Worm (Caenorhabditis elegans): ENCODE results near the gene srj-22.

srj-22 gene

DNA sequence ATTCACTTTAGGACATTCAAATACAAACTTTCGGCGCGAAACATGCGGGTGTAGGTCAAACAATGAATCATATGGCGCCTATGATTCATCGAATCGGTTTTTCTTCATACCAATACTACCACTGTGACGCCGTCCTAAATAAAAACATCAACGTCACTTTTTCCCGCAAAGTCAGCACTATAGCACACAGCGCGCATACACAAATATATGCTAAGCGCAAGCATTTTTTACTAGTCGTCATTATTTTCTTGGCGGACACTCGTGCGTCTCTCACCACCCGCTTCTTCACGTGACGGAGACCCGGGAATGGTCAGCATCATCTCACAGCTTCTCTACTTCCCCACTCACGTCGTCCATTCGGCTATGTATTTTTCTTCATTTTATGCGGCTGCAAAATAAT, 20.4 kb downstream of the srj-22 start:
- TF ChIP-seq elt-3 (tag; optimal IDR thresholded peaks at IDR 0.05) (no peak), C34B4.2 (tag; optimal IDR thresholded peaks at IDR 0.05) (no peak), tlp-1 (tag; optimal IDR thresholded peaks at IDR 0.05) (no peak), unc-130 (tag; optimal IDR thresholded peaks at IDR 0.05) (no peak), nhr-90 (tag; optimal IDR thresholded peaks at IDR 0.05; ENCODE audit: poor library complexity) (no peak), zag-1 (tag; optimal IDR thresholded peaks at IDR 0.05) (no peak), unc-98 (GFP tag; IDR thresholded peaks at IDR 0.05) (no peak), xbp-1 (tag; optimal IDR thresholded peaks at IDR 0.05) (no peak), ces-1 (GFP tag; optimal IDR thresholded peaks at IDR 0.05) (no peak), hpl-2 (GFP tag; optimal IDR thresholded peaks at IDR 0.05) (no peak), ztf-11 (tag; optimal IDR thresholded peaks at IDR 0.05) (no peak), aly-2 (tag; optimal IDR thresholded peaks at IDR 0.05) (no peak), hlh-4 (tag; optimal IDR thresholded peaks at IDR 0.05) (no peak), fkh-10 (GFP tag; optimal IDR thresholded peaks at IDR 0.05) (no peak), dsc-1 (tag; optimal IDR thresholded peaks at IDR 0.05) (no peak), Y116A8C.19 (tag; optimal IDR thresholded peaks at IDR 0.05; ENCODE audit: borderline replicate concordance) (no peak), lin-39 (tag; optimal IDR thresholded peaks at IDR 0.05) (no peak), lin-13 (GFP tag; optimal IDR thresholded peaks at IDR 0.05) (no peak), rnt-1 (tag; optimal IDR thresholded peaks at IDR 0.05) (no peak), pag-3 (tag; optimal IDR thresholded peaks at IDR 0.05; ENCODE audit: borderline replicate concordance, insufficient read depth) (no peak), nhr-12 (tag; optimal IDR thresholded peaks at IDR 0.05) (no peak), ztf-4 (tag; optimal IDR thresholded peaks at IDR 0.05) (no peak), vab-15 (tag; optimal IDR thresholded peaks at IDR 0.05) (no peak), sox-4 (tag; optimal IDR thresholded peaks at IDR 0.05) (no peak), snpc-4 (tag; optimal IDR thresholded peaks at IDR 0.05) (no peak), blmp-1 (tag; optimal IDR thresholded peaks at IDR 0.05) (peak; percentile 46), nhr-47 (tag; optimal IDR thresholded peaks at IDR 0.05) (peak; percentile 40), ceh-8 (GFP tag; optimal IDR thresholded peaks at IDR 0.05) (no peak), ceh-82 (tag; optimal IDR thresholded peaks at IDR 0.05) (no peak), ceh-88 (GFP tag; IDR thresholded peaks at IDR 0.05) (no peak), ceh-90 (tag; optimal IDR thresholded peaks at IDR 0.05) (no peak), unc-62 (GFP tag; optimal IDR thresholded peaks at IDR 0.05) (no peak), pax-3 (tag; optimal IDR thresholded peaks at IDR 0.05) (peak; percentile 38), mep-1 (tag; optimal IDR thresholded peaks at IDR 0.05) (peak; percentile 4), nhr-11 (tag; optimal IDR thresholded peaks at IDR 0.05) (no peak), efl-3 (GFP tag; optimal IDR thresholded peaks at IDR 0.05) (no peak), nhr-20 (tag; optimal IDR thresholded peaks at IDR 0.05) (no peak), efl-1 (optimal IDR thresholded peaks at IDR 0.05) (no peak), efl-1 (GFP tag; optimal IDR thresholded peaks at IDR 0.05 in 1 of 2) (no peak), alr-1 (tag; optimal IDR thresholded peaks at IDR 0.05; ENCODE audit: borderline replicate concordance) (no peak), sup-37 (GFP tag; optimal IDR thresholded peaks at IDR 0.05) (no peak), dpl-1 (GFP tag; optimal IDR thresholded peaks at IDR 0.05) (no peak), grh-1 (GFP tag; IDR thresholded peaks at IDR 0.05) (no peak), nhr-76 (tag; optimal IDR thresholded peaks at IDR 0.05) (no peak), tbx-2 (tag; optimal IDR thresholded peaks at IDR 0.05) (no peak), F16B12.6 (tag; optimal IDR thresholded peaks at IDR 0.05) (no peak), unc-30 (tag; optimal IDR thresholded peaks at IDR 0.05) (no peak), egl-13 (tag; optimal IDR thresholded peaks at IDR 0.05) (peak; percentile 27), irx-1 (tag; optimal IDR thresholded peaks at IDR 0.05) (no peak), sptf-1 (tag; optimal IDR thresholded peaks at IDR 0.05) (no peak), isw-1 (GFP tag; IDR thresholded peaks at IDR 0.05) (no peak), nhr-77 (tag; optimal IDR thresholded peaks at IDR 0.05) (peak; percentile 23), mef-2 (tag; optimal IDR thresholded peaks at IDR 0.05) (no peak), unc-86 (tag; optimal IDR thresholded peaks at IDR 0.05) (peak; percentile 25), ama-1 (optimal IDR thresholded peaks at IDR 0.05) (no peak)

Data from whole organism, L1 larva.